Worm (Caenorhabditis elegans): ENCODE measurements around the gene R05G6.10.
"Not testable (repeated sequence)": the region's sequence is repeated elsewhere in the genome, so short reads cannot be mapped to it uniquely, and the experiment has no call there.

R05G6.10 gene

DNA sequence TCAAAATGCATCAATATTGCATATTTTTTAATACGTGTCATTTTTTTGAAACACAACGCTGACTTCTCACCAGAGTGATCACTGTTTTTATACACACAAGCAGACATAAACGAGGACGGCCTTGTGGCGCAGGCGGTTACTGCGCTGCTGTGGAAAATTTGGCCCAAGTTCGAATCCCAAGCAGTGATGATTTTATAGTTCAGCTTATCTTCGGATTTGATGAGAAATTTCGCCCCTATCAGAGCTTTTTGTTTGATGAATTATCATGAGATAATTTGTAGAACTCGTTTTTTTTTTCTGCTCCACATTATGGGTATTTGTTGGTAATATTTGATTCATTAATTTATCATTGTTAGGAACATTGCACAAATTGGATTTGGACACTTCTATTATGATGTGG, 31.6 kb upstream of the R05G6.10 start (continued):
- no peak for TF ChIP-seq ceh-62 (tag; optimal IDR thresholded peaks at IDR 0.05)
- TF ChIP-seq nhr-28 (tag; optimal IDR thresholded peaks at IDR 0.05): peak; percentile 25
- peak in 1 of 2 experiments; percentile 75 for TF ChIP-seq lsy-2 (tag; optimal IDR thresholded peaks at IDR 0.05)
- peak; percentile 97 for TF ChIP-seq F44E2.7 (GFP tag; IDR thresholded peaks at IDR 0.05)
- TF ChIP-seq nhr-11 (tag; optimal IDR thresholded peaks at IDR 0.05): no peak
- peak; percentile 66 for TF ChIP-seq ces-1 (GFP tag; optimal IDR thresholded peaks at IDR 0.05)
- TF ChIP-seq hlh-30 (tag; optimal IDR thresholded peaks at IDR 0.05; ENCODE audit: insufficient read depth): peak; percentile 71
- TF ChIP-seq unc-130 (GFP tag; optimal IDR thresholded peaks at IDR 0.05): peak; percentile 95
- TF ChIP-seq ceh-44 (GFP tag; IDR thresholded peaks at IDR 0.05): peak; percentile 93
- TF ChIP-seq tag-97 (GFP tag; IDR thresholded peaks at IDR 0.05): no peak
- TF ChIP-seq mes-2 (tag; optimal IDR thresholded peaks at IDR 0.05; ENCODE audit: poor library complexity, severe bottlenecking): peak; percentile 93
- TF ChIP-seq D1046.2 (GFP tag; IDR thresholded peaks at IDR 0.05): peak; percentile 84; the same call in 1 of the 2 replicates
- TF ChIP-seq nhr-10 (tag; optimal IDR thresholded peaks at IDR 0.05): no peak
- peak; percentile 92 for TF ChIP-seq gei-8 (GFP tag; optimal IDR thresholded peaks at IDR 0.05)

DNA sequence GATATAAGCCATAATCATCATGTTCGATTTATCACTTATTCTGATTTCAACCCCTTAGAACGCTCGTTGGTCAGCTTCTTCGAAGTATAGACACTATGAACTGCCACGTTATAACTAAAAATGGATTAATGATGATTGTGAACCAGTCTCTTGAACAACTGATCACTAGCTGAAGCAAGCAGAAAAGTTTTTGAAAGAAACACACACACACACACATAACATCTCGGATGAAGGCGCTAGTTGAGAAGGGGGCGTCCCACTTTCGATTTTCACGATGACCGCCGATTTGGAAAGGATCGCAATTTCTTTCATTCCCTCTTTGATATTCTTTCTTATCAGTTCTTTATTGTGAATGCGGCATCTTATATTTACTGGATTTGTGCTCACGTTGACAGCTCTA, 26.3 kb upstream of the R05G6.10 start, which contains the start of gene clec-180:
clec-180 (plus strand) TSS at position 301 of the 400 bp plus-strand sequence.
- TF ChIP-seq mep-1 (tag; optimal IDR thresholded peaks at IDR 0.05): no peak
- no peak for TF ChIP-seq tag-97 (GFP tag; IDR thresholded peaks at IDR 0.05)
- TF ChIP-seq skn-1 (tag; optimal IDR thresholded peaks at IDR 0.05): no peak
- no peak for TF ChIP-seq set-16 (GFP tag; IDR thresholded peaks at IDR 0.05)
- no peak for TF ChIP-seq ceh-20 (GFP tag; IDR thresholded peaks at IDR 0.05)
- TF ChIP-seq rbr-2 (tag; optimal IDR thresholded peaks at IDR 0.05): no peak
- no peak for TF ChIP-seq zag-1 (tag; optimal IDR thresholded peaks at IDR 0.05)
- no peak for TF ChIP-seq egl-27 (tag; optimal IDR thresholded peaks at IDR 0.05)
- no peak for TF ChIP-seq hlh-30 (tag; optimal IDR thresholded peaks at IDR 0.05; ENCODE audit: insufficient read depth)
- no peak for TF ChIP-seq pqm-1 (tag; optimal IDR thresholded peaks at IDR 0.05)
- TF ChIP-seq mes-2 (tag; optimal IDR thresholded peaks at IDR 0.05; ENCODE audit: poor library complexity, severe bottlenecking): no peak
- TF ChIP-seq nhr-6 (tag; optimal IDR thresholded peaks at IDR 0.05): no peak

DNA sequence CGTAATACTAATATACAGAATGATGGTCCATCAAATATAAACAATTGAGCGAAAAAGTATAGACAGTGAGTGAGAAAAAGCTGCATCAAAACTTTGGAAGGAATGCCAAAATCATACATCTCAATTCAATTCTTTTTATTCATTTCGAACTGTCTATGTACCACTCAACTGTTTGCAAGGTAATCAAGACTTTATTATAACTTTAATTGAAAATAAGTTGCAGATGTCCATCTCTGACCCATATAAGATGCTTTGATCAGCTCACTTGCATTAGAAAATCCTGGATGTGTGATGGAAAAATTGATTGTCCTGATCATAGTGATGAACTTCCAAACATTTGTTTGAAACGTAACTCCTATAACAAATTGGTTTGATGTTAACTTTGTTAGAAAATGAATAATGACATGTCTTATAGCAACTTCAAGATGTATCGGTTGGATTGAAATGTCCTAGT, 25.2 kb upstream of the R05G6.10 start, which contains the start of gene F32E10.8:
F32E10.8 (plus strand) TSS at position 51 of the 454 bp plus-strand sequence.
- TF ChIP-seq nhr-42 (GFP tag; IDR thresholded peaks at IDR 0.05) (no peak), unc-62 (GFP tag; optimal IDR thresholded peaks at IDR 0.05 in 1 of 2) (peak in 1 of 2 experiments; percentile 97), unc-62 (tag; optimal IDR thresholded peaks at IDR 0.05) (no peak), arid-1 (GFP tag; conservative IDR thresholded peaks at IDR 0.05) (no peak)

DNA sequence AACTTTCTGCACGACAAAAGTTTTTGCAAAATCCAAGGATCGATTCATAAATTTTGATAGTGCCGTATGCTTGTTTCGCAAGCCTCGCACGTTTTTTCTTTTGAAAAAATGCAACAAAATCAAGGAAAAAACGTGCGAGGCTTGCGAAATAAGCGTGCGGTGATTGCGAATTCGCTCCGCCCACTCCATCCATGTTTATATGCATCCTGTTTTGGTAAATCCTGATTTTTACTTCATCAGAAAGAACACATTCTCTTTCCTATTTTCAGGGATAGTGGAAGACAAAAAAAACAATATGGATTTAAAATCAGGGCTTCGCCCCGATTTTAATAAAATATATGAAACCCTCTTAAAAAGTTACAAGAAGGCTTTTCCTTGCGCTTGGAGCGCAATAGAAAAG, 21.5 kb upstream of the R05G6.10 start, which contains the start of gene F32E10.9:
F32E10.9 (minus strand) TSS at position 101 of the 400 bp plus-strand sequence.
- not testable (repeated sequence) for TF ChIP-seq ama-1 (optimal IDR thresholded peaks at IDR 0.05); lin-15B (tag; optimal IDR thresholded peaks at IDR 0.05); ceh-62 (tag; optimal IDR thresholded peaks at IDR 0.05)

DNA sequence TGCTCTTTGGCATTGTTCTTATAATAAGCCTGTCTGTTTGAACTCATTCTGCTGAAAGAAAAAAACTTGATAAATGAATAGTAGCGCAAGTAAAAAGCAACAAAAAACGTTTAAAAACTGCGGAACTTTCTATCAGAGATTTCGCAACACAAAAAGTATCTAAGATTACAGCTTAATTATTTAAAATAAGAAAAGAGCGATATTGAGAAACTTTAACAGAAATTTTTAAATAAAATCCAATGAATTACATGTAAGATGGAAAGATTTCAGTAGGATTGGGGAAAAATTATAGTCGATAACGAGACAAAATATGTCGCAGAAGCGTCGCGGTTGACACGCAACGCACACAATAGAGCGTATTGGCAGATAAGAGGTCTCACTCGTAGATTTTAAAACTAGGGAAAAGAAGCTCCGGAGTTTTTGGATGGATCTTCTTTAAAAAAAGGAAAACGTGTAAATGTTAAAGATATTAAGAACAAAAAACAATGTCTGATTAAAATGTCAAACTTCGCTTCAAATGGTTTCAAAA, 19.3 kb upstream of the R05G6.10 start, which contains the start of gene ima-3:
ima-3 (minus strand) TSS at position 51 of the 529 bp plus-strand sequence.
- TF ChIP-seq dpl-1 (GFP tag; optimal IDR thresholded peaks at IDR 0.05) (peak; percentile 25), nhr-28 (tag; optimal IDR thresholded peaks at IDR 0.05) (peak; percentile 67), ceh-62 (tag; optimal IDR thresholded peaks at IDR 0.05) (no peak), mxl-3 (GFP tag; optimal IDR thresholded peaks at IDR 0.05) (no peak), lin-13 (GFP tag; optimal IDR thresholded peaks at IDR 0.05) (peak; percentile 44), Y105C5A.15 (GFP tag; IDR thresholded peaks at IDR 0.05) (no peak), lsy-2 (tag; optimal IDR thresholded peaks at IDR 0.05) (peak in 1 of 2 experiments; percentile 62), mes-2 (tag; optimal IDR thresholded peaks at IDR 0.05; ENCODE audit: poor library complexity, severe bottlenecking) (peak; percentile 72), dve-1 (tag; optimal IDR thresholded peaks at IDR 0.05; ENCODE audit: insufficient read depth) (peak; percentile 30), ama-1 (optimal IDR thresholded peaks at IDR 0.05) (peak; percentile 2), fkh-10 (GFP tag; optimal IDR thresholded peaks at IDR 0.05) (peak; percentile 31), lin-38 (GFP tag; IDR thresholded peaks at IDR 0.05) (peak; percentile 73), daf-8 (GFP tag; IDR thresholded peaks at IDR 0.05) (no peak), nhr-6 (tag; optimal IDR thresholded peaks at IDR 0.05) (peak; percentile 17), pqm-1 (tag; optimal IDR thresholded peaks at IDR 0.05) (peak; percentile 36), mep-1 (tag; optimal IDR thresholded peaks at IDR 0.05) (peak; percentile 51), hif-1 (tag; optimal IDR thresholded peaks at IDR 0.05) (peak in 1 of 2 experiments; percentile 47), unc-130 (GFP tag; optimal IDR thresholded peaks at IDR 0.05) (peak; percentile 18), nhr-77 (tag; optimal IDR thresholded peaks at IDR 0.05) (peak; percentile 80), daf-16 (GFP tag; optimal IDR thresholded peaks at IDR 0.05) (no peak), daf-16 (tag; optimal IDR thresholded peaks at IDR 0.05) (no peak)
